Fruit fly (Drosophila melanogaster): ENCODE measurements around the gene ATPsynE.
A peak's percentile ranks its signal among the peaks of the same experiment; 100 is the strongest.

Gene ATPsynE

DNA sequence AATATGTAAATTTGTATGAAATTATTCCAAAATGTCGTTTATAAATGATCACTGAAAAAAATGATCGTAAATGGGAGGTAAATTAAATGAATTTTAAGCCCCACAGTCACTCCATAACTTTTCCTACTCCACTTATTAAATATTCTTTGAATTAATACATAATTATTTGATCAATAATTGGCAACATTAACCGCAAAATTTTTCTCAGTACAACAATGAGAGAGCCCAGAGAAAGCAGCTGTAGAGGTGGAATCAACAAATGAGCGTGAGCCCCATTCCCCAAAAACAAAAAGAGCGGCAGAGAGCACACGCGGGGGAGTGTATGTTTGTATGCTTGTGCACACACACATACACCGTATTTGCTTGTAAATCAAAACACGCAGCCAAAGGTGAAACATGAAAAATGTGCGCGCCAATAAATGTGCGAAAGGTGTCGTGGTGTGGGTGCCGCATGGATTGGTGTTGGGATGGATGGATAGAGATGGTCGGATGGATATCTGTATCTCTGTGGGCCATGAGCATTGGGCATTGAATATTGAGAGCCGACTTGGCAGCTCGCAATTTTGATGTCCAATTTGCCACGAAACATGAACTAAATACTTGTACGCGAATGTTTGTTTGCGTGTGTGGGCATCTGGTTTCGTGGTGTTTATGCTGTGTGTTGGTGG, 42.9 kb upstream of the ATPsynE start (continued):
- no peak for TF ChIP-seq CG1024 (GFP tag; IDR thresholded peaks at IDR 0.05)
- peak; percentile 95 for TF ChIP-seq slou (GFP tag; optimal IDR thresholded peaks at IDR 0.05)
- no peak for TF ChIP-seq tna (GFP tag; IDR thresholded peaks at IDR 0.05; ENCODE audit: partially characterized antibody)
- TF ChIP-seq HmgD (GFP tag; optimal IDR thresholded peaks at IDR 0.05), result peak; percentile 55
- TF ChIP-seq CG30431 (GFP tag; optimal IDR thresholded peaks at IDR 0.05), result peak; percentile 96
- no peak for TF ChIP-seq CkIIα-i1 (GFP tag; IDR thresholded peaks at IDR 0.05)
- TF ChIP-seq lab (GFP tag; optimal IDR thresholded peaks at IDR 0.05), result peak; percentile 99
- no peak for TF ChIP-seq CG31224 (GFP tag; IDR thresholded peaks at IDR 0.05)
- TF ChIP-seq sr (GFP tag; IDR thresholded peaks at IDR 0.05), result no peak
- TF ChIP-seq CG13624 (GFP tag; optimal IDR thresholded peaks at IDR 0.05), result peak; percentile 94
- peak; percentile 99 for TF ChIP-seq CG15269 (tag; optimal IDR thresholded peaks at IDR 0.05)
- peak; percentile 99 for TF ChIP-seq CG2712 (tag; optimal IDR thresholded peaks at IDR 0.05)
- TF ChIP-seq Ada2b (GFP tag; IDR thresholded peaks at IDR 0.05), result no peak
- TF ChIP-seq zen (tag; optimal IDR thresholded peaks at IDR 0.05), result peak; percentile 96
- TF ChIP-seq amos (GFP tag; IDR thresholded peaks at IDR 0.05; ENCODE audit: partially characterized antibody), result no peak
- TF ChIP-seq fd102C (GFP tag; optimal IDR thresholded peaks at IDR 0.05), result peak; percentile 75
- peak; percentile 99 for TF ChIP-seq CG8924 (tag; optimal IDR thresholded peaks at IDR 0.05)
- TF ChIP-seq pzg (GFP tag; optimal IDR thresholded peaks at IDR 0.05), result peak; percentile 20
- no peak for TF ChIP-seq Xrp1 (GFP tag; IDR thresholded peaks at IDR 0.05)
- TF ChIP-seq gsb-n (tag; optimal IDR thresholded peaks at IDR 0.05), result peak; percentile 99
- TF ChIP-seq kah (GFP tag; optimal IDR thresholded peaks at IDR 0.05), result peak; percentile 94
- TF ChIP-seq CG13424 (tag; optimal IDR thresholded peaks at IDR 0.05), result peak; percentile 99
- peak; percentile 95 for TF ChIP-seq Gug (GFP tag; IDR thresholded peaks at IDR 0.05)
- TF ChIP-seq Dref (GFP tag; IDR thresholded peaks at IDR 0.05), result no peak
- no peak for TF ChIP-seq wdn (GFP tag; IDR thresholded peaks at IDR 0.05)
- peak; percentile 75 for TF ChIP-seq exex (tag; optimal IDR thresholded peaks at IDR 0.05)
- peak; percentile 96 for TF ChIP-seq Spps (tag; optimal IDR thresholded peaks at IDR 0.05)
- no peak for TF ChIP-seq Sin3A (optimal IDR thresholded peaks at IDR 0.05)
- TF ChIP-seq CG34422 (GFP tag; IDR thresholded peaks at IDR 0.05), result no peak
- TF ChIP-seq ATbp (GFP tag; optimal IDR thresholded peaks at IDR 0.05), result peak; percentile 98
- no peak for TF ChIP-seq otp (GFP tag; IDR thresholded peaks at IDR 0.05)
- TF ChIP-seq CG4617 (GFP tag; optimal IDR thresholded peaks at IDR 0.05; ENCODE audit: borderline replicate concordance), result peak; percentile 98
- peak; percentile 96 for TF ChIP-seq CG1647 (GFP tag; optimal IDR thresholded peaks at IDR 0.05)
- peak; percentile 98 for TF ChIP-seq CG4424 (GFP tag; optimal IDR thresholded peaks at IDR 0.05)
- TF ChIP-seq CG2116 (GFP tag; optimal IDR thresholded peaks at IDR 0.05), result peak; percentile 88
- no peak for TF ChIP-seq Dbx (GFP tag; IDR thresholded peaks at IDR 0.05)
- peak; percentile 92 for TF ChIP-seq Atf3 (GFP tag; optimal IDR thresholded peaks at IDR 0.05)
- TF ChIP-seq CG1529 (GFP tag; optimal IDR thresholded peaks at IDR 0.05), result peak; percentile 98
- TF ChIP-seq C15 (GFP tag; IDR thresholded peaks at IDR 0.05), result no peak
- no peak for TF ChIP-seq CG11696 (GFP tag; IDR thresholded peaks at IDR 0.05)
- no peak for TF ChIP-seq GATAe (GFP tag; conservative IDR thresholded peaks at IDR 0.05)
- peak; percentile 96 for TF ChIP-seq pho (GFP tag; optimal IDR thresholded peaks at IDR 0.05)
- peak; percentile 91 for TF ChIP-seq CG10274 (GFP tag; optimal IDR thresholded peaks at IDR 0.05)
- peak in 2 of 3 experiments; percentile 48 to 97 for TF ChIP-seq lola (GFP tag; optimal IDR thresholded peaks at IDR 0.05)
- peak; percentile 95 for TF ChIP-seq CG8290 (GFP tag; optimal IDR thresholded peaks at IDR 0.05)
- peak; percentile 83 to 98 for TF ChIP-seq CG8290 (tag; optimal IDR thresholded peaks at IDR 0.05)
- no peak for TF ChIP-seq ham (GFP tag; IDR thresholded peaks at IDR 0.05)
- peak; percentile 98 for TF ChIP-seq tio (GFP tag; optimal IDR thresholded peaks at IDR 0.05)
- no peak for TF ChIP-seq CG14050 (GFP tag; IDR thresholded peaks at IDR 0.05)
- peak; percentile 99 for TF ChIP-seq HmgZ (tag; optimal IDR thresholded peaks at IDR 0.05)
- no peak for TF ChIP-seq Gsc (GFP tag; IDR thresholded peaks at IDR 0.05)
